Fruit fly (Drosophila melanogaster) whole organism, prepupa: ENCODE data around the gene qtc.

Source experiments
- CG31627 ChIP-seq: fragments of 200-800 bp; sonication (Bioruptor generic); optimal IDR thresholded peaks from 3 replicates; lab custom pipeline; 2016; ENCODE audit warnings: missing biosample characterization, missing genetic modification characterization
- CG6854 ChIP-seq: fragments of 200-800 bp; sonication (Bioruptor generic); optimal IDR thresholded peaks from 2 replicates; lab custom pipeline; 2017; ENCODE audit warnings: missing biosample characterization, mild to moderate bottlenecking, missing genetic modification characterization
- CG8319 ChIP-seq: fragments of 200-800 bp; sonication (Bioruptor generic); optimal IDR thresholded peaks from 3 replicates; lab custom pipeline; 2016; ENCODE audit warnings: missing biosample characterization, missing genetic modification characterization

- TF ChIP-seq CG6854 (no peak), CG31627 (no peak), CG8319 (GFP tag; lab: Kevin White, UChicago) (no peak)
These were observed 32.5 kb upstream of the qtc start, which contains the start of gene vkg for dm6 chr2L:5028091-5028490.
